Worm (Caenorhabditis elegans) whole organism, young adult: Measurements from ENCODE around the gene F54H5.5.

ENCODE experiments used
- B0019.2 ChIP-seq: fragments of 200-800 bp; sonication (Bioruptor generic); conservative IDR thresholded peaks from 2 replicates; pipeline ENCODE4 v1.3.6; 2022; ENCODE audit warnings: missing genetic modification reagents, missing genetic modification characterization, missing compliant biosample characterization
- F10E7.11 ChIP-seq: sonication (generic microtip); optimal IDR thresholded peaks from 2 replicates; lab custom pipeline; 2017; ENCODE audit warnings: mild to moderate bottlenecking, missing genetic modification characterization, moderate library complexity, missing compliant biosample characterization
- F55B11.4 ChIP-seq: sonication (generic microtip); optimal IDR thresholded peaks from 2 replicates; lab custom pipeline; 2016; ENCODE audit warnings: missing compliant biosample characterization, missing genetic modification characterization, borderline replicate concordance; ENCODE audit not compliant: insufficient read depth
- Y53G8AR.9 ChIP-seq: fragments of 200-800 bp; sonication (Bioruptor generic); conservative IDR thresholded peaks from 2 replicates; pipeline ENCODE4 v1.3.6; 2022; ENCODE audit warnings: missing genetic modification reagents, missing genetic modification characterization, missing compliant biosample characterization
- Y67H2A.10 ChIP-seq: fragments of 200-800 bp; sonication (Bioruptor generic); conservative IDR thresholded peaks from 2 replicates; pipeline ENCODE4 v1.3.6; 2022; ENCODE audit warnings: missing genetic modification reagents, missing genetic modification characterization, missing compliant biosample characterization
- ama-1 ChIP-seq, 3 experiments: fragments of 150-350 bp in 1 of 3; sonication (generic microtip) in 2 of 3; optimal IDR thresholded peaks; 2 replicates each; lab custom pipeline; 2014 to 2018; ENCODE audit warnings: missing biosample characterization in 2 of 3, missing genetic modification characterization in 2 of 3, missing genetic modification reagents in 2 of 3
- athp-1 ChIP-seq: sonication (generic microtip); optimal IDR thresholded peaks from 2 replicates; lab custom pipeline; 2017; ENCODE audit warnings: mild to moderate bottlenecking, missing genetic modification characterization, missing compliant biosample characterization
- attf-6 ChIP-seq: fragments of 200-800 bp; sonication (Bioruptor generic); IDR thresholded peaks from 2 replicates; pipeline ENCODE4 v1.3.6; 2022; ENCODE audit warnings: missing genetic modification reagents, missing genetic modification characterization, missing compliant biosample characterization
- ccch-3 ChIP-seq: fragments of 200-800 bp; sonication (Bioruptor generic); optimal IDR thresholded peaks from 2 replicates; lab custom pipeline; 2018; ENCODE audit warnings: mild to moderate bottlenecking, missing genetic modification characterization, missing compliant biosample characterization
- ceh-27 ChIP-seq: fragments of 200-800 bp; sonication (Bioruptor generic); optimal IDR thresholded peaks from 2 replicates; lab custom pipeline; 2018; ENCODE audit warnings: mild to moderate bottlenecking, missing genetic modification characterization, moderate library complexity, missing compliant biosample characterization
- die-1 ChIP-seq: sonication (generic microtip); optimal IDR thresholded peaks from 2 replicates; lab custom pipeline; 2016; ENCODE audit warnings: missing genotype, mild to moderate bottlenecking, missing genetic modification characterization, missing compliant biosample characterization
- dpff-1 ChIP-seq: sonication (generic microtip); optimal IDR thresholded peaks from 2 replicates; lab custom pipeline; 2017; ENCODE audit warnings: mild to moderate bottlenecking, missing genetic modification characterization, missing compliant biosample characterization
- egl-18 ChIP-seq: fragments of 200-800 bp; sonication (Bioruptor generic); IDR thresholded peaks from 2 replicates; pipeline ENCODE4 v1.3.6; 2022; ENCODE audit warnings: missing genetic modification reagents, missing genetic modification characterization, missing compliant biosample characterization
- fkh-3 ChIP-seq: sonication (generic microtip); optimal IDR thresholded peaks from 2 replicates; lab custom pipeline; 2016; ENCODE audit warnings: mild to moderate bottlenecking, missing genetic modification characterization, missing compliant biosample characterization
- gei-17 ChIP-seq: fragments of 200-800 bp; sonication (Bioruptor generic); optimal IDR thresholded peaks from 2 replicates; lab custom pipeline; 2018; ENCODE audit warnings: mild to moderate bottlenecking, missing genetic modification characterization, missing compliant biosample characterization
- hmg-1.2 ChIP-seq: fragments of 200-800 bp; sonication (Bioruptor generic); IDR thresholded peaks from 2 replicates; pipeline ENCODE4 v1.3.6; 2022; ENCODE audit warnings: missing genetic modification reagents, missing genetic modification characterization, missing compliant biosample characterization
- hrde-1 ChIP-seq: sonication (generic microtip); optimal IDR thresholded peaks from 2 replicates; lab custom pipeline; 2016; ENCODE audit warnings: missing genetic modification characterization, mild to moderate bottlenecking, missing compliant biosample characterization, moderate library complexity, missing genotype, missing genetic modification reagents, borderline replicate concordance
- hsf-1 ChIP-seq: fragments of 200-800 bp; sonication (Bioruptor generic); IDR thresholded peaks from 2 replicates; pipeline ENCODE4 v1.3.6; 2022; ENCODE audit warnings: missing genetic modification reagents, missing genetic modification characterization, missing compliant biosample characterization
- lin-35 ChIP-seq, 3 experiments: fragments of 150-350 bp in 2 of 3; sonication (generic microtip) in 1 of 3; optimal IDR thresholded peaks; 2 replicates each; lab custom pipeline; 2014 to 2018; ENCODE audit warnings: missing biosample characterization in 3 of 3, missing genetic modification characterization in 3 of 3, missing genetic modification reagents in 3 of 3
- lsl-1 ChIP-seq: fragments of 200-800 bp; sonication (Bioruptor generic); optimal IDR thresholded peaks from 2 replicates; lab custom pipeline; 2018; ENCODE audit warnings: mild to moderate bottlenecking, missing genetic modification characterization, moderate library complexity, missing compliant biosample characterization
- mes-4 ChIP-seq: sonication (generic microtip); optimal IDR thresholded peaks from 2 replicates; lab custom pipeline; 2016; ENCODE audit warnings: missing genotype, missing genetic modification characterization, missing compliant biosample characterization
- nfya-2 ChIP-seq: fragments of 200-800 bp; sonication (Bioruptor generic); IDR thresholded peaks from 2 replicates; pipeline ENCODE4 v1.3.6; 2022; ENCODE audit warnings: missing genetic modification reagents, missing genetic modification characterization, missing compliant biosample characterization
- nhr-27 ChIP-seq: fragments of 200-800 bp; sonication (Bioruptor generic); optimal IDR thresholded peaks from 2 replicates; lab custom pipeline; 2018; ENCODE audit warnings: mild to moderate bottlenecking, missing genetic modification characterization, moderate library complexity, missing compliant biosample characterization
- rcor-1 ChIP-seq: fragments of 200-800 bp; sonication (Bioruptor generic); IDR thresholded peaks from 2 replicates; pipeline ENCODE4 v1.3.6; 2022; ENCODE audit warnings: missing genetic modification reagents, missing genetic modification characterization, missing compliant biosample characterization
- rec-8 ChIP-seq, 2 experiments: sonication (generic microtip); optimal IDR thresholded peaks; 2 replicates each; lab custom pipeline; 2016; ENCODE audit warnings: mild to moderate bottlenecking in 2 of 2, missing genetic modification characterization in 2 of 2, missing genetic modification reagents in 2 of 2, missing genotype in 2 of 2, missing biosample characterization in 1 of 2, missing compliant biosample characterization in 1 of 2, moderate library complexity in 1 of 2
- repo-1 ChIP-seq: sonication (generic microtip); optimal IDR thresholded peaks from 2 replicates; lab custom pipeline; 2017; ENCODE audit warnings: mild to moderate bottlenecking, missing genetic modification characterization, missing compliant biosample characterization
- rpc-1 ChIP-seq, 2 experiments: fragments of 150-350 bp in 1 of 2; sonication (generic microtip) in 1 of 2; optimal IDR thresholded peaks; 2 replicates each; lab custom pipeline; 2014 to 2018; ENCODE audit warnings: missing biosample characterization in 1 of 2, missing genetic modification characterization in 1 of 2, missing genetic modification reagents in 1 of 2, missing genotype in 1 of 2
- snpc-1.1 ChIP-seq: sonication (generic microtip); optimal IDR thresholded peaks from 2 replicates; lab custom pipeline; 2017; ENCODE audit warnings: missing genetic modification characterization, mild to moderate bottlenecking, missing compliant biosample characterization, antibody characterized with exemption, moderate library complexity, missing genotype, missing genetic modification reagents; ENCODE audit not compliant: insufficient read depth
- snpc-3.4 ChIP-seq: sonication (generic microtip); optimal IDR thresholded peaks from 2 replicates; lab custom pipeline; 2017; ENCODE audit warnings: missing genetic modification characterization, mild to moderate bottlenecking, missing compliant biosample characterization, antibody characterized with exemption, moderate library complexity, missing genotype, missing genetic modification reagents
- snpc-4 ChIP-seq, 5 experiments: fragments of 150-350 bp in 1 of 5; sonication (generic microtip) in 4 of 5; optimal IDR thresholded peaks; 2 replicates each; lab custom pipeline; 2014 to 2018; ENCODE audit warnings: missing genetic modification characterization in 5 of 5, missing biosample characterization in 3 of 5, antibody characterized with exemption in 2 of 5, mild to moderate bottlenecking in 2 of 5, missing compliant biosample characterization in 2 of 5, missing genotype in 2 of 5, moderate library complexity in 2 of 5, missing genetic modification reagents in 1 of 5
- tbp1 ChIP-seq: fragments of 200-800 bp; sonication (Bioruptor generic); optimal IDR thresholded peaks from 2 replicates; lab custom pipeline; 2018; ENCODE audit warnings: mild to moderate bottlenecking, missing genetic modification characterization, missing compliant biosample characterization
- unc-130 ChIP-seq: sonication (generic microtip); optimal IDR thresholded peaks from 2 replicates; lab custom pipeline; 2016; ENCODE audit warnings: missing genetic modification reagents, missing genetic modification characterization, missing compliant biosample characterization
- zfh-2 ChIP-seq: fragments of 200-800 bp; sonication (Bioruptor generic); conservative IDR thresholded peaks from 2 replicates; pipeline ENCODE4 v1.3.6; 2022; ENCODE audit warnings: missing genetic modification reagents, missing genetic modification characterization, missing compliant biosample characterization
- zim-3 ChIP-seq: sonication (generic microtip); optimal IDR thresholded peaks from 2 replicates; lab custom pipeline; 2017; ENCODE audit warnings: mild to moderate bottlenecking, missing genetic modification characterization, moderate library complexity, missing compliant biosample characterization
- ztf-25 ChIP-seq: fragments of 200-800 bp; sonication (Bioruptor generic); IDR thresholded peaks from 2 replicates; pipeline ENCODE4 v1.3.6; 2022; ENCODE audit warnings: missing genetic modification reagents, missing genetic modification characterization, missing compliant biosample characterization
- ztf-6 ChIP-seq: fragments of 200-800 bp; sonication (Bioruptor generic); IDR thresholded peaks from 2 replicates; pipeline ENCODE4 v1.3.6; 2022; ENCODE audit warnings: missing genetic modification reagents, missing genetic modification characterization, missing compliant biosample characterization

F54H5.5 gene

ce11 chrII:6642651-6643167, 15.6 kb upstream of the F54H5.5 start, which contains the start of gene T19D12.6:
Gene T19D12.6, minus strand, starts transcription at chrII:6643117.
- TF ChIP-seq hmg-1.2 (GFP tag; lab: Robert Waterston, UW) (peak; percentile 6; the same call in 1 of the 2 replicates), zim-3 (tag; lab: Kevin White, UChicago) (no peak), zfh-2 (GFP tag; lab: Robert Waterston, UW) (no peak), Y53G8AR.9 (GFP tag; lab: Robert Waterston, UW) (no peak), nhr-27 (tag; lab: Kevin White, UChicago) (no peak)

ce11 chrII:6642180-6642579, 15.1 kb upstream of the F54H5.5 start:
- TF ChIP-seq snpc-1.1 (tag; lab: Kevin White, UChicago) (no peak), ceh-27 (GFP tag; lab: Kevin White, UChicago) (no peak), ztf-6 (GFP tag; lab: Robert Waterston, UW) (no peak), fkh-3 (tag; lab: Kevin White, UChicago) (no peak), tbp1 (no peak), attf-6 (GFP tag; lab: Robert Waterston, UW) (no peak), ccch-3 (GFP tag; lab: Kevin White, UChicago) (no peak), hsf-1 (GFP tag; lab: Robert Waterston, UW) (no peak), rpc-1 (optimal IDR thresholded peaks at IDR 0.05; lab: Kevin White, UChicago) (no peak), rpc-1 (tag; optimal IDR thresholded peaks at IDR 0.05; lab: Kevin White, UChicago) (no peak), rcor-1 (GFP tag; lab: Robert Waterston, UW) (no peak), hmg-1.2 (GFP tag; lab: Robert Waterston, UW) (no peak), athp-1 (tag; lab: Kevin White, UChicago) (no peak), dpff-1 (tag; lab: Kevin White, UChicago) (no peak), Y53G8AR.9 (GFP tag; lab: Robert Waterston, UW) (no peak), snpc-3.4 (tag; lab: Kevin White, UChicago) (no peak), lin-35 (GFP tag; optimal IDR thresholded peaks at IDR 0.05; lab: Kevin White, UChicago) (no peak), gei-17 (GFP tag; lab: Kevin White, UChicago) (no peak), lsl-1 (GFP tag; lab: Kevin White, UChicago) (no peak), B0019.2 (GFP tag; lab: Robert Waterston, UW) (no peak), repo-1 (no peak)

- TF ChIP-seq ama-1 (optimal IDR thresholded peaks at IDR 0.05; lab: Kevin White, UChicago) (no peak), ama-1 (GFP tag; optimal IDR thresholded peaks at IDR 0.05; lab: Kevin White, UChicago) (no peak), die-1 (tag; lab: Kevin White, UChicago) (no peak), Y67H2A.10 (no peak), unc-130 (no peak), mes-4 (tag; lab: Kevin White, UChicago) (no peak), B0019.2 (GFP tag; lab: Robert Waterston, UW) (no peak), F55B11.4 (tag; lab: Kevin White, UChicago) (no peak), hrde-1 (tag; lab: Kevin White, UChicago) (no peak), rec-8 (tag; optimal IDR thresholded peaks at IDR 0.05; lab: Kevin White, UChicago) (no peak), snpc-4 (GFP tag; optimal IDR thresholded peaks at IDR 0.05; lab: Kevin White, UChicago) (no peak), snpc-4 (tag; optimal IDR thresholded peaks at IDR 0.05; lab: Kevin White, UChicago) (no peak), nfya-2 (GFP tag; lab: Robert Waterston, UW) (no peak), egl-18 (GFP tag; lab: Robert Waterston, UW) (no peak), F10E7.11 (tag; lab: Kevin White, UChicago) (no peak), ztf-25 (GFP tag; lab: Robert Waterston, UW) (no peak)
Observed at ce11 chrII:6637854-6638253, 10.8 kb upstream of the F54H5.5 start.
